Worm (Caenorhabditis elegans) whole organism, early embryonic: Measurements from ENCODE around the gene dop-4.

Experiments
- B0310.2 ChIP-seq: sonication (generic microtip); optimal IDR thresholded peaks from 2 replicates; lab custom pipeline; 2016; ENCODE audit warnings: mild to moderate bottlenecking, missing genetic modification characterization, missing compliant biosample characterization
- F13C5.2 ChIP-seq: sonication (generic microtip); optimal IDR thresholded peaks from 2 replicates; lab custom pipeline; 2017; ENCODE audit warnings: mild to moderate bottlenecking, missing genetic modification characterization, inconsistent platforms, missing compliant biosample characterization
- aly-1 ChIP-seq: sonication (generic microtip); optimal IDR thresholded peaks from 2 replicates; lab custom pipeline; 2016; ENCODE audit warnings: missing genetic modification characterization, missing compliant biosample characterization
- ama-1 ChIP-seq: fragments of 150-350 bp; optimal IDR thresholded peaks from 2 replicates; lab custom pipeline; 2014
- ceh-13 ChIP-seq: fragments of 200-800 bp; sonication (Bioruptor generic); optimal IDR thresholded peaks from 2 replicates; lab custom pipeline; 2018; ENCODE audit warnings: mild to moderate bottlenecking, missing genetic modification characterization, missing compliant biosample characterization
- ceh-36 ChIP-seq: sonication (generic microtip); optimal IDR thresholded peaks from 2 replicates; lab custom pipeline; 2016; ENCODE audit warnings: missing genetic modification characterization, inconsistent platforms, missing compliant biosample characterization
- ets-7 ChIP-seq: sonication (generic microtip); optimal IDR thresholded peaks from 2 replicates; lab custom pipeline; 2016; ENCODE audit warnings: missing genotype, missing genetic modification characterization, missing compliant biosample characterization
- flt-1 ChIP-seq: fragments of 200-800 bp; sonication (Bioruptor generic); IDR thresholded peaks from 2 replicates; pipeline ENCODE4 v1.3.6; 2022; ENCODE audit warnings: missing genetic modification characterization, missing compliant biosample characterization
- hmbx-1 ChIP-seq: sonication (generic microtip); optimal IDR thresholded peaks from 2 replicates; lab custom pipeline; 2016; ENCODE audit warnings: mild to moderate bottlenecking, missing genetic modification characterization, missing compliant biosample characterization
- hmg-4 ChIP-seq: fragments of 200-800 bp; sonication (Bioruptor generic); optimal IDR thresholded peaks from 2 replicates; lab custom pipeline; 2018; ENCODE audit warnings: mild to moderate bottlenecking, missing genetic modification characterization, missing compliant biosample characterization
- hnd-1 ChIP-seq: sonication (generic microtip); optimal IDR thresholded peaks from 2 replicates; lab custom pipeline; 2016; ENCODE audit warnings: missing genetic modification characterization, missing compliant biosample characterization
- pes-1 ChIP-seq: fragments of 200-800 bp; sonication (Bioruptor generic); IDR thresholded peaks from 2 replicates; pipeline ENCODE4 v1.3.6; 2022; ENCODE audit warnings: missing genetic modification reagents, missing genetic modification characterization, missing compliant biosample characterization
- scrt-1 ChIP-seq: fragments of 200-800 bp; sonication (Bioruptor generic); IDR thresholded peaks from 2 replicates; pipeline ENCODE4 v1.3.6; 2022; ENCODE audit warnings: missing genetic modification characterization, missing compliant biosample characterization
- sea-1 ChIP-seq: fragments of 200-800 bp; sonication (Bioruptor generic); conservative IDR thresholded peaks from 2 replicates; pipeline ENCODE4 v1.3.6; 2022; ENCODE audit warnings: missing genetic modification characterization, missing compliant biosample characterization
- tbx-11 ChIP-seq: fragments of 200-800 bp; sonication (Bioruptor generic); IDR thresholded peaks from 2 replicates; pipeline ENCODE4 v1.3.6; 2022; ENCODE audit warnings: missing genetic modification characterization, missing compliant biosample characterization
- tbx-37 ChIP-seq: fragments of 200-800 bp; sonication (Bioruptor generic); conservative IDR thresholded peaks from 2 replicates; pipeline ENCODE4 v1.3.6; 2022; ENCODE audit warnings: missing genetic modification reagents, missing genetic modification characterization, missing compliant biosample characterization
- tra-4 ChIP-seq: sonication (generic microtip); optimal IDR thresholded peaks from 2 replicates; lab custom pipeline; 2017; ENCODE audit warnings: missing genetic modification characterization, missing compliant biosample characterization

Gene dop-4

ce11 chrX:1272539-1272938 lies 22.5 kb upstream of the dop-4 start, which contains the start of gene C52B11.5:
C52B11.5 (plus strand) TSS chrX:1272788.
- TF ChIP-seq tbx-11 (no peak), ama-1 (lab: Kevin White, UChicago) (no peak), aly-1 (no peak), sea-1 (GFP tag; lab: Robert Waterston, UW) (no peak), hmbx-1 (tag; lab: Kevin White, UChicago) (no peak), F13C5.2 (tag; lab: Kevin White, UChicago) (no peak), ceh-36 (no peak), ceh-13 (GFP tag; lab: Kevin White, UChicago) (no peak), flt-1 (no peak), scrt-1 (GFP tag; lab: Robert Waterston, UW) (no peak), tra-4 (tag; lab: Kevin White, UChicago) (no peak), hmg-4 (GFP tag; lab: Kevin White, UChicago) (no peak), ets-7 (tag; lab: Kevin White, UChicago) (no peak), pes-1 (GFP tag; lab: Robert Waterston, UW) (no peak), tbx-37 (GFP tag; lab: Robert Waterston, UW) (no peak), hnd-1 (tag; lab: Kevin White, UChicago) (no peak), B0310.2 (tag; lab: Kevin White, UChicago) (no peak)

ce11 chrX:1292894-1293293 lies 2.2 kb upstream of the dop-4 start:
- TF ChIP-seq tra-4 (tag; lab: Kevin White, UChicago) (no peak), flt-1 (no peak), aly-1 (no peak), tbx-11 (no peak), pes-1 (GFP tag; lab: Robert Waterston, UW) (no peak), ets-7 (tag; lab: Kevin White, UChicago) (no peak), hmbx-1 (tag; lab: Kevin White, UChicago) (no peak), hnd-1 (tag; lab: Kevin White, UChicago) (no peak), ceh-36 (no peak), scrt-1 (GFP tag; lab: Robert Waterston, UW) (no peak), B0310.2 (tag; lab: Kevin White, UChicago) (no peak), ceh-13 (GFP tag; lab: Kevin White, UChicago) (no peak), tbx-37 (GFP tag; lab: Robert Waterston, UW) (no peak), hmg-4 (GFP tag; lab: Kevin White, UChicago) (no peak), F13C5.2 (tag; lab: Kevin White, UChicago) (no peak), ama-1 (lab: Kevin White, UChicago) (no peak), sea-1 (GFP tag; lab: Robert Waterston, UW) (no peak)

ce11 chrX:1293471-1293870 lies 1.6 kb upstream of the dop-4 start:
- no peak for TF ChIP-seq ets-7 (tag; lab: Kevin White, UChicago)
- no peak for TF ChIP-seq tbx-11

- no peak for TF ChIP-seq tbx-11
- TF ChIP-seq pes-1 (GFP tag; lab: Robert Waterston, UW), result no peak
- no peak for TF ChIP-seq sea-1 (GFP tag; lab: Robert Waterston, UW)
- no peak for TF ChIP-seq tbx-37 (GFP tag; lab: Robert Waterston, UW)
- TF ChIP-seq ceh-13 (GFP tag; lab: Kevin White, UChicago), result no peak
- no peak for TF ChIP-seq tra-4 (tag; lab: Kevin White, UChicago)
- no peak for TF ChIP-seq ama-1 (lab: Kevin White, UChicago)
- TF ChIP-seq F13C5.2 (tag; lab: Kevin White, UChicago), result no peak
- TF ChIP-seq hnd-1 (tag; lab: Kevin White, UChicago), result no peak
- no peak for TF ChIP-seq aly-1
- no peak for TF ChIP-seq B0310.2 (tag; lab: Kevin White, UChicago)
- TF ChIP-seq scrt-1 (GFP tag; lab: Robert Waterston, UW), result no peak
- TF ChIP-seq ets-7 (tag; lab: Kevin White, UChicago), result no peak
- TF ChIP-seq flt-1, result no peak
Measured at ce11 chrX:1295713-1296112, 660 bp downstream of the dop-4 start.

ce11 chrX:1299849-1300248 lies 4.8 kb downstream of the dop-4 start, which contains the start of gene inso-1:
inso-1 (plus strand) TSS chrX:1300149.
- TF ChIP-seq tbx-11, result no peak
- no peak for TF ChIP-seq tbx-37 (GFP tag; lab: Robert Waterston, UW)
- no peak for TF ChIP-seq ceh-13 (GFP tag; lab: Kevin White, UChicago)
- TF ChIP-seq scrt-1 (GFP tag; lab: Robert Waterston, UW), result no peak
- no peak for TF ChIP-seq tra-4 (tag; lab: Kevin White, UChicago)
- no peak for TF ChIP-seq ama-1 (lab: Kevin White, UChicago)
- no peak for TF ChIP-seq hmbx-1 (tag; lab: Kevin White, UChicago)

- TF ChIP-seq scrt-1 (GFP tag; lab: Robert Waterston, UW) (0 out of 2 replicates have a peak, but pooled peaks have one; percentile 48), F13C5.2 (tag; lab: Kevin White, UChicago) (peak; percentile 77), tbx-37 (GFP tag; lab: Robert Waterston, UW) (peak; percentile 46), pes-1 (GFP tag; lab: Robert Waterston, UW) (no peak; the same call in 1 of the 2 replicates), ets-7 (tag; lab: Kevin White, UChicago) (peak; percentile 3), B0310.2 (tag; lab: Kevin White, UChicago) (no peak), flt-1 (peak; percentile 43; the same call in 1 of the 2 replicates), hmg-4 (GFP tag; lab: Kevin White, UChicago) (peak; percentile 90), aly-1 (peak; percentile 68)
Measured at ce11 chrX:1302267-1302666, 7.2 kb downstream of the dop-4 start.

- no peak for TF ChIP-seq scrt-1 (GFP tag; lab: Robert Waterston, UW)
- TF ChIP-seq tra-4 (tag; lab: Kevin White, UChicago), result no peak
- TF ChIP-seq ceh-36, result no peak
- no peak for TF ChIP-seq ets-7 (tag; lab: Kevin White, UChicago)
- no peak for TF ChIP-seq hmbx-1 (tag; lab: Kevin White, UChicago)
- TF ChIP-seq ama-1 (lab: Kevin White, UChicago), result no peak
- no peak for TF ChIP-seq hnd-1 (tag; lab: Kevin White, UChicago)
- TF ChIP-seq hmg-4 (GFP tag; lab: Kevin White, UChicago), result no peak
- TF ChIP-seq flt-1, result no peak
- TF ChIP-seq pes-1 (GFP tag; lab: Robert Waterston, UW), result no peak
- TF ChIP-seq ceh-13 (GFP tag; lab: Kevin White, UChicago), result no peak
- TF ChIP-seq aly-1, result no peak
- no peak for TF ChIP-seq tbx-11
- TF ChIP-seq tbx-37 (GFP tag; lab: Robert Waterston, UW), result no peak
- no peak for TF ChIP-seq B0310.2 (tag; lab: Kevin White, UChicago)
Measured at ce11 chrX:1309446-1309845, 14.4 kb downstream of the dop-4 start.
